Fruit fly (Drosophila melanogaster) whole organism, embryonic: ENCODE results near the gene CG16789.

Experiments
- ATbp ChIP-seq: fragments of 200-800 bp; sonication (Bioruptor generic); optimal IDR thresholded peaks from 2 replicates; lab custom pipeline; 2017; ENCODE audit warnings: missing biosample characterization, mild to moderate bottlenecking, missing genetic modification characterization, missing genetic modification reagents
- Ada2b ChIP-seq: fragments of 200-800 bp; sonication (Bioruptor generic); IDR thresholded peaks from 2 replicates; pipeline ENCODE4 v1.3.6; 2022; ENCODE audit warnings: missing biosample characterization, missing genetic modification characterization
- Atf6 ChIP-seq: fragments of 200-800 bp; sonication (Bioruptor generic); IDR thresholded peaks from 2 replicates; pipeline ENCODE4 v1.3.6; 2022; ENCODE audit warnings: missing biosample characterization, missing genetic modification characterization
- CG10267 ChIP-seq: fragments of 200-800 bp; sonication (Bioruptor generic); optimal IDR thresholded peaks from 2 replicates; lab custom pipeline; 2018; ENCODE audit warnings: missing biosample characterization, mild to moderate bottlenecking, missing genetic modification characterization, moderate library complexity
- CG10979 ChIP-seq: fragments of 200-800 bp; sonication (Bioruptor generic); optimal IDR thresholded peaks from 2 replicates; lab custom pipeline; 2018; ENCODE audit warnings: missing biosample characterization, mild to moderate bottlenecking, missing genetic modification characterization, moderate library complexity
- CG12071 ChIP-seq: fragments of 200-800 bp; sonication (Bioruptor generic); optimal IDR thresholded peaks from 3 replicates; lab custom pipeline; 2018; ENCODE audit warnings: missing biosample characterization, mild to moderate bottlenecking, missing genetic modification characterization
- CG15514 ChIP-seq: fragments of 200-800 bp; sonication (Bioruptor generic); optimal IDR thresholded peaks from 3 replicates; lab custom pipeline; 2017; ENCODE audit warnings: missing biosample characterization, missing genetic modification characterization, mild to moderate bottlenecking, moderate library complexity, missing genetic modification reagents
- CG16813 ChIP-seq: fragments of 200-800 bp; sonication (Bioruptor generic); IDR thresholded peaks from 3 replicates; pipeline ENCODE4 v1.3.6; 2022; ENCODE audit warnings: missing biosample characterization, missing genetic modification characterization; ENCODE audit not compliant: partially characterized antibody
- CG17359 ChIP-seq: fragments of 200-800 bp; sonication (Bioruptor generic); optimal IDR thresholded peaks from 3 replicates; lab custom pipeline; 2018; ENCODE audit warnings: missing biosample characterization, mild to moderate bottlenecking, missing genetic modification characterization, moderate library complexity
- CG17612 ChIP-seq: fragments of 200-800 bp; sonication (Bioruptor generic); IDR thresholded peaks from 2 replicates; pipeline ENCODE4 v1.3.6; 2022; ENCODE audit warnings: missing biosample characterization, missing genetic modification characterization
- CG1832 ChIP-seq: fragments of 200-800 bp; sonication (Bioruptor generic); optimal IDR thresholded peaks from 2 replicates; lab custom pipeline; 2017; ENCODE audit warnings: missing biosample characterization, mild to moderate bottlenecking, missing genetic modification characterization, inconsistent platforms
- CG2875 ChIP-seq: fragments of 200-800 bp; sonication (Bioruptor generic); optimal IDR thresholded peaks from 2 replicates; lab custom pipeline; 2017; ENCODE audit warnings: missing biosample characterization, mild to moderate bottlenecking, missing genetic modification characterization, missing genetic modification reagents
- CG31365 ChIP-seq: fragments of 200-800 bp; sonication (Bioruptor generic); optimal IDR thresholded peaks from 2 replicates; lab custom pipeline; 2018; ENCODE audit warnings: missing biosample characterization, mild to moderate bottlenecking, missing genetic modification characterization
- CG3407 ChIP-seq: fragments of 200-800 bp; sonication (Bioruptor generic); optimal IDR thresholded peaks from 2 replicates; lab custom pipeline; 2018; ENCODE audit warnings: missing biosample characterization, mild to moderate bottlenecking, missing genetic modification characterization
- CG5245 ChIP-seq: fragments of 200-800 bp; sonication (Bioruptor generic); optimal IDR thresholded peaks from 3 replicates; lab custom pipeline; 2016; ENCODE audit warnings: missing biosample characterization, missing genetic modification characterization
- CG8089 ChIP-seq: fragments of 200-800 bp; sonication (Bioruptor generic); optimal IDR thresholded peaks from 3 replicates; lab custom pipeline; 2016; ENCODE audit warnings: missing biosample characterization, missing genetic modification characterization
- CG8478 ChIP-seq: fragments of >200 bp; optimal IDR thresholded peaks from 2 replicates; lab custom pipeline; 2018
- CG9932 ChIP-seq: fragments of 200-800 bp; sonication (Bioruptor generic); IDR thresholded peaks from 2 replicates; pipeline ENCODE4 v1.3.6; 2022; ENCODE audit warnings: missing biosample characterization, missing genetic modification characterization
- CrebB ChIP-seq: fragments of 200-800 bp; sonication (Bioruptor generic); optimal IDR thresholded peaks from 3 replicates; lab custom pipeline; 2018; ENCODE audit warnings: missing biosample characterization, mild to moderate bottlenecking, missing genetic modification characterization
- Dek ChIP-seq: fragments of 200-800 bp; sonication (Bioruptor generic); optimal IDR thresholded peaks from 3 replicates; lab custom pipeline; 2019; ENCODE audit warnings: missing biosample characterization, mild to moderate bottlenecking, missing genetic modification characterization, moderate library complexity
- Dll ChIP-seq: fragments of 200-800 bp; sonication (Bioruptor generic); IDR thresholded peaks from 4 replicates; pipeline ENCODE4 v1.3.6; 2022; ENCODE audit warnings: missing biosample characterization, missing genetic modification characterization; ENCODE audit not compliant: partially characterized antibody
- Ets65A ChIP-seq: fragments of 200-800 bp; sonication (Bioruptor generic); peaks from one replicate; lab custom pipeline; 2016; ENCODE audit warnings: missing biosample characterization, missing genetic modification characterization
- Fer2 ChIP-seq: fragments of 200-800 bp; sonication (Bioruptor generic); optimal IDR thresholded peaks from 2 replicates; lab custom pipeline; 2018; ENCODE audit warnings: missing biosample characterization, mild to moderate bottlenecking, missing genetic modification characterization, moderate library complexity
- Hmr ChIP-seq: fragments of 200-800 bp; sonication (Bioruptor generic); optimal IDR thresholded peaks from 3 replicates; lab custom pipeline; 2017; ENCODE audit warnings: mild to moderate bottlenecking, missing biosample characterization, missing genetic modification reagents, missing genetic modification characterization
- Hr78 ChIP-seq, 2 experiments: fragments of 200-800 bp in 1 of 2; fragments of >200 bp in 1 of 2; sonication (Bioruptor generic) in 1 of 2; optimal IDR thresholded peaks; 2 replicates each; lab custom pipeline; 2017 to 2019; ENCODE audit warnings: missing biosample characterization in 2 of 2, missing genetic modification characterization in 2 of 2, mild to moderate bottlenecking in 1 of 2, moderate library complexity in 1 of 2
- Meics ChIP-seq: fragments of 200-800 bp; sonication (Bioruptor generic); optimal IDR thresholded peaks from 2 replicates; lab custom pipeline; 2017; ENCODE audit warnings: missing biosample characterization, mild to moderate bottlenecking, missing genetic modification characterization
- Ravus ChIP-seq: fragments of 200-800 bp; sonication (Bioruptor generic); IDR thresholded peaks from 2 replicates; pipeline ENCODE4 v1.3.6; 2022; ENCODE audit warnings: missing biosample characterization, missing genetic modification characterization
- Rx ChIP-seq: fragments of 200-800 bp; sonication (Bioruptor generic); IDR thresholded peaks from 2 replicates; pipeline ENCODE4 v1.3.6; 2022; ENCODE audit warnings: missing biosample characterization, missing genetic modification characterization
- Sin3A ChIP-seq: fragments of >200 bp; optimal IDR thresholded peaks from 2 replicates; lab custom pipeline; 2018
- Sry-β ChIP-seq: fragments of 200-800 bp; sonication (Bioruptor generic); optimal IDR thresholded peaks from 2 replicates; lab custom pipeline; 2018; ENCODE audit warnings: missing biosample characterization, mild to moderate bottlenecking, missing genetic modification characterization, moderate library complexity
- Usf ChIP-seq: fragments of 200-800 bp; sonication (Bioruptor generic); optimal IDR thresholded peaks from 2 replicates; lab custom pipeline; 2017; ENCODE audit warnings: missing genotype, missing biosample characterization, missing genetic modification characterization
- YL-1 ChIP-seq: fragments of 200-800 bp; sonication (Bioruptor generic); optimal IDR thresholded peaks from 3 replicates; lab custom pipeline; 2017; ENCODE audit warnings: missing biosample characterization, mild to moderate bottlenecking, missing genetic modification characterization
- ac ChIP-seq: fragments of 200-800 bp; sonication (Bioruptor generic); optimal IDR thresholded peaks from 3 replicates; lab custom pipeline; 2017; ENCODE audit warnings: missing biosample characterization, mild to moderate bottlenecking, missing genetic modification characterization
- cas ChIP-seq: fragments of 200-800 bp; sonication (Bioruptor generic); IDR thresholded peaks from 2 replicates; pipeline ENCODE4 v1.3.6; 2022; ENCODE audit warnings: missing biosample characterization, missing genetic modification characterization
- cg ChIP-seq: fragments of 200-800 bp; sonication (Bioruptor generic); optimal IDR thresholded peaks from 3 replicates; lab custom pipeline; 2019; ENCODE audit warnings: missing biosample characterization, mild to moderate bottlenecking, missing genetic modification characterization, moderate library complexity
- ci ChIP-seq: fragments of 200-800 bp; sonication (Bioruptor generic); IDR thresholded peaks from 3 replicates; pipeline ENCODE4 v1.3.6; 2022; ENCODE audit warnings: missing biosample characterization, missing genetic modification characterization
- disco-r ChIP-seq: fragments of 200-800 bp; sonication (Bioruptor generic); optimal IDR thresholded peaks from 2 replicates; lab custom pipeline; 2016; ENCODE audit warnings: missing biosample characterization, missing genetic modification characterization
- jumu ChIP-seq: fragments of 200-800 bp; sonication (Bioruptor generic); optimal IDR thresholded peaks from 3 replicates; lab custom pipeline; 2016; ENCODE audit warnings: missing biosample characterization, missing genetic modification characterization
- ken ChIP-seq: fragments of 200-800 bp; sonication (Bioruptor generic); IDR thresholded peaks from 3 replicates; pipeline ENCODE4 v1.3.6; 2022; ENCODE audit warnings: missing biosample characterization, missing genetic modification characterization
- kni ChIP-seq: fragments of 200-800 bp; sonication (Bioruptor generic); optimal IDR thresholded peaks from 3 replicates; lab custom pipeline; 2017; ENCODE audit warnings: mild to moderate bottlenecking, missing biosample characterization, missing genetic modification reagents, missing genetic modification characterization
- knrl ChIP-seq: fragments of 200-800 bp; sonication (Bioruptor generic); IDR thresholded peaks from 3 replicates; pipeline ENCODE4 v1.3.6; 2022; ENCODE audit warnings: missing biosample characterization, missing genetic modification characterization; ENCODE audit not compliant: partially characterized antibody
- peb ChIP-seq: fragments of 200-800 bp; sonication (Bioruptor generic); IDR thresholded peaks from 2 replicates; pipeline ENCODE4 v1.3.6; 2022; ENCODE audit warnings: missing biosample characterization, missing genetic modification characterization
- ranshi ChIP-seq: fragments of 200-800 bp; sonication (Bioruptor generic); IDR thresholded peaks from 2 replicates; pipeline ENCODE4 v1.3.6; 2022; ENCODE audit warnings: missing biosample characterization, missing genetic modification characterization
- ro ChIP-seq: fragments of 200-800 bp; sonication (Bioruptor generic); IDR thresholded peaks from 2 replicates; pipeline ENCODE4 v1.3.6; 2022; ENCODE audit warnings: missing biosample characterization, missing genetic modification characterization
- scrt ChIP-seq: fragments of 200-800 bp; sonication (Bioruptor generic); optimal IDR thresholded peaks from 2 replicates; lab custom pipeline; 2018; ENCODE audit warnings: missing biosample characterization, mild to moderate bottlenecking, missing genetic modification characterization, moderate library complexity
- sens-2 ChIP-seq: fragments of 200-800 bp; sonication (Bioruptor generic); IDR thresholded peaks from 2 replicates; pipeline ENCODE4 v1.3.6; 2022; ENCODE audit warnings: missing biosample characterization, missing genetic modification characterization
- sob ChIP-seq: fragments of 200-800 bp; sonication (Bioruptor generic); IDR thresholded peaks from 2 replicates; pipeline ENCODE4 v1.3.6; 2022; ENCODE audit warnings: missing biosample characterization, missing genetic modification characterization
- stc ChIP-seq: fragments of 200-800 bp; sonication (Bioruptor generic); IDR thresholded peaks from 2 replicates; pipeline ENCODE4 v1.3.6; 2022; ENCODE audit warnings: missing biosample characterization, missing genetic modification characterization
- tap ChIP-seq: fragments of 200-800 bp; optimal IDR thresholded peaks from 3 replicates; lab custom pipeline; 2019; ENCODE audit warnings: missing biosample characterization, mild to moderate bottlenecking, missing genetic modification characterization, moderate library complexity
- tin ChIP-seq: fragments of 200-800 bp; sonication (Bioruptor generic); optimal IDR thresholded peaks from 3 replicates; lab custom pipeline; 2016; ENCODE audit warnings: missing biosample characterization, missing genetic modification characterization
- tna ChIP-seq: fragments of 200-800 bp; sonication (Bioruptor generic); IDR thresholded peaks from 2 replicates; pipeline ENCODE4 v1.3.6; 2022; ENCODE audit warnings: missing biosample characterization, missing genetic modification characterization; ENCODE audit not compliant: partially characterized antibody
- zf30C ChIP-seq: fragments of 200-800 bp; sonication (Bioruptor generic); optimal IDR thresholded peaks from 3 replicates; lab custom pipeline; 2018; ENCODE audit warnings: missing biosample characterization, mild to moderate bottlenecking, missing genetic modification characterization

CG16789 gene

DNA sequence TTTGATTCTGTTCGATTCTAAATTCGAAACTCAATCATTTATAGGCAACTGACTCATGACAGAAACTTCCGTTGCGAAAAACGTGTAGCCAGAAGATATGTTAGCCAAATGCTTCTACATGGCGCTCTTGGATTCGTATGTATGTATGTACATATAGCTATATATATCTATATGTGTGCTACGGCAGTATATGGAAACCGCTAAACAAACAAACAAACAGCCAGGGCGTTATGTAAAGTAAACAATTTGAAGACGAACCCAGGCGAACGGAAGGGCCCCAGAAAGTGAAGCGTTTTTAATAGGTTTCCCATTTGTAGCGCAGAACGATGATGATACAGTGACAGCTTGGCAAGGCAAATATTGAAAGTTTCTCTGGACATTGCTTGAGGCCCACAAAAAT is 36.1 kb upstream of the CG16789 start:
- no peak for TF ChIP-seq CG2875 (GFP tag; lab: Kevin White, UChicago)
- TF ChIP-seq sob (GFP tag; lab: Robert Waterston, UW): no peak
- no peak for TF ChIP-seq ranshi
- TF ChIP-seq Fer2 (tag; lab: Kevin White, UChicago): no peak
- no peak for TF ChIP-seq CG9932 (GFP tag; lab: Robert Waterston, UW)
- peak; percentile 80 for TF ChIP-seq Ets65A (GFP tag; lab: Kevin White, UChicago)
- TF ChIP-seq cg (GFP tag; lab: Kevin White, UChicago): peak; percentile 15
- no peak for TF ChIP-seq jumu (GFP tag; lab: Kevin White, UChicago)
- no peak for TF ChIP-seq Sry-β (GFP tag; lab: Kevin White, UChicago)
- no peak for TF ChIP-seq knrl (GFP tag; lab: Robert Waterston, UW)
- TF ChIP-seq Hmr (GFP tag; lab: Kevin White, UChicago): no peak
- no peak for TF ChIP-seq CG15514 (GFP tag; lab: Kevin White, UChicago)
- no peak for TF ChIP-seq Usf
- no peak for TF ChIP-seq CG8478 (lab: Kevin White, UChicago)
- no peak for TF ChIP-seq CG10267 (tag; lab: Kevin White, UChicago)
- no peak for TF ChIP-seq CG31365 (tag; lab: Kevin White, UChicago)
- TF ChIP-seq CrebB (tag; lab: Kevin White, UChicago): no peak
- no peak for TF ChIP-seq ac (GFP tag; lab: Kevin White, UChicago)
- TF ChIP-seq tap (tag; lab: Kevin White, UChicago): no peak
- no peak for TF ChIP-seq Atf6 (GFP tag; lab: Robert Waterston, UW)
- TF ChIP-seq CG1832 (GFP tag; lab: Kevin White, UChicago): no peak
- TF ChIP-seq Rx (GFP tag; lab: Robert Waterston, UW): no peak
- TF ChIP-seq tin (GFP tag; lab: Kevin White, UChicago): no peak
- no peak for TF ChIP-seq cas (GFP tag; lab: Robert Waterston, UW)
- TF ChIP-seq CG17612 (GFP tag; lab: Robert Waterston, UW): no peak
- TF ChIP-seq CG5245 (GFP tag; lab: Kevin White, UChicago): no peak
- TF ChIP-seq ro (GFP tag; lab: Robert Waterston, UW): no peak
- no peak for TF ChIP-seq sens-2 (GFP tag; lab: Robert Waterston, UW)
- TF ChIP-seq Sin3A: no peak
- TF ChIP-seq peb (GFP tag; lab: Robert Waterston, UW): no peak
- TF ChIP-seq stc (GFP tag; lab: Robert Waterston, UW): no peak
- TF ChIP-seq scrt (GFP tag; lab: Kevin White, UChicago): no peak
- TF ChIP-seq CG10979 (tag; lab: Kevin White, UChicago): no peak
- TF ChIP-seq disco-r (GFP tag; lab: Kevin White, UChicago): no peak
- TF ChIP-seq CG16813: no peak
- TF ChIP-seq zf30C: no peak
- TF ChIP-seq Ravus (GFP tag; lab: Robert Waterston, UW): no peak
- no peak for TF ChIP-seq ci
- TF ChIP-seq Ada2b (GFP tag; lab: Robert Waterston, UW): no peak
- peak; percentile 55 for TF ChIP-seq CG12071 (GFP tag; lab: Kevin White, UChicago)
- peak; percentile 32 for TF ChIP-seq ATbp (GFP tag; lab: Kevin White, UChicago)
- no peak for TF ChIP-seq Dll (GFP tag; lab: Robert Waterston, UW)
- no peak for TF ChIP-seq tna
- TF ChIP-seq CG17359: peak; percentile 14
- no peak for TF ChIP-seq ken (GFP tag; lab: Robert Waterston, UW)
- peak; percentile 26 for TF ChIP-seq kni (GFP tag; lab: Kevin White, UChicago)
- TF ChIP-seq Dek (tag; lab: Kevin White, UChicago): peak; percentile 3
- TF ChIP-seq CG3407 (GFP tag; lab: Kevin White, UChicago): no peak
- no peak for TF ChIP-seq YL-1 (GFP tag; lab: Kevin White, UChicago)
- TF ChIP-seq Hr78 (GFP tag; optimal IDR thresholded peaks at IDR 0.05; lab: Kevin White, UChicago): no peak
- TF ChIP-seq Meics (GFP tag; lab: Kevin White, UChicago): no peak
- TF ChIP-seq CG8089 (GFP tag; lab: Kevin White, UChicago): no peak
